Worm (Caenorhabditis elegans) whole organism, mixed stage, embryonic: ENCODE data around the gene cest-13.

Source experiments
- lsy-2 ChIP-seq: fragments of 150-350 bp; optimal IDR thresholded peaks from 2 replicates; lab custom pipeline; 2014; ENCODE audit warnings: missing biosample characterization, missing genetic modification characterization
- nhr-28 ChIP-seq: fragments of 150-350 bp; optimal IDR thresholded peaks from 2 replicates; lab custom pipeline; 2014; ENCODE audit warnings: missing biosample characterization, missing genetic modification characterization
- ztf-11 ChIP-seq: fragments of 150-350 bp; optimal IDR thresholded peaks from 2 replicates; lab custom pipeline; 2014; ENCODE audit warnings: missing biosample characterization, missing genetic modification characterization

- TF ChIP-seq nhr-28 (tag; lab: Kevin White, UChicago) (no peak), lsy-2 (tag; lab: Kevin White, UChicago) (no peak), ztf-11 (tag; lab: Kevin White, UChicago) (no peak)
Measured at ce11 chrX:13775508-13775907, 15.5 kb downstream of the cest-13 start.
